Worm (Caenorhabditis elegans): ENCODE results near the gene nra-3.

nra-3 gene

ce11 chrX:9927993-9928392, 3.3 kb downstream of the nra-3 start:
- no peak for TF ChIP-seq unc-62 (GFP tag; optimal IDR thresholded peaks at IDR 0.05)

ce11 chrX:9924962-9925361, 6.3 kb downstream of the nra-3 start, which contains the start of gene ugt-23:
TSS of gene ugt-23 (minus strand) at chrX:9925173.
- no peak for TF ChIP-seq unc-62 (GFP tag; optimal IDR thresholded peaks at IDR 0.05)

ce11 chrX:9921257-9921656, 10.0 kb downstream of the nra-3 start, which contains the start of gene C17G1.2:
TSS of gene C17G1.2 (plus strand) at chrX:9921557.
- no peak for TF ChIP-seq unc-62 (GFP tag; optimal IDR thresholded peaks at IDR 0.05)

DNA sequence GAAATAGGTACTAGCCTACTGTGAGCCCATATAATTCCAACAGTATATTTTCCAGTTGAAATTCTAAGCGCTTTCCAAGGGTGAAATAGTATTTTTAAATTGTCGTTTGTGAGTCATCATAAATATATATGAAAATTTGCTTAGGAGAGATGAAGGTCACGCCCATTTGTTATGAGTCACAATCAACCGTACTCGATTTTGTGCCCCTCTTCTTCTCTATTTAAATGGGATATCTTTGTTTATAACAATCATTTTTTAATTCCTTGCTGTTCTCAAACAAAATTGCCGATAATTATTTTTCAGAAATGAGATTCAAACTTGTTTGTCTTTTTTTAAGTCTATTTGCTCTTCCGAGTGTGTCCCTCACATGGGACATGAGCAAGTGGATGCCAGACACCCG, 12.3 kb downstream of the nra-3 start, which contains the start of gene folr-1:
TSS of gene folr-1 (plus strand) at position 301 of the 400 bp plus-strand sequence.
- no peak for TF ChIP-seq unc-62 (GFP tag; optimal IDR thresholded peaks at IDR 0.05)

DNA sequence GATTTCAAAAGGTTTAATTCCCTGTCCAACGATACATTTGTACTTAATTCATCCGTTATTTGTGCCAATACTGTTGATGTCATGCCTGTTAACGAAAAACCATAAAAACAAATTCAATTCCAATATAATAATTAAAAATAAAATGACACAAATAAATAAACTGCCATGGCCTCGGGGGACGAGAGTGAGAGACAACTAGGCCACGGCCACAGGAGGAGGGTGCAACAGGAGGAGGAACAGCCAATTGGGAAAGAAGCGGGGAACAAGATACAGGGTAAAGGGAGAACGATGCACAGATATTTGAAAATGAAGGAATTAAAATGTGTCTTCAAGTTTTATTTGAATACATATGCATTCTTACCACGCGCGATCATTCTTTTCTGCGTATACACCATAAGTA, 13.9 kb downstream of the nra-3 start, which contains the start of gene F21G4.6:
TSS of gene F21G4.6 (minus strand) at position 87 of the 400 bp plus-strand sequence.
- TF ChIP-seq unc-62 (GFP tag; optimal IDR thresholded peaks at IDR 0.05): no peak

DNA sequence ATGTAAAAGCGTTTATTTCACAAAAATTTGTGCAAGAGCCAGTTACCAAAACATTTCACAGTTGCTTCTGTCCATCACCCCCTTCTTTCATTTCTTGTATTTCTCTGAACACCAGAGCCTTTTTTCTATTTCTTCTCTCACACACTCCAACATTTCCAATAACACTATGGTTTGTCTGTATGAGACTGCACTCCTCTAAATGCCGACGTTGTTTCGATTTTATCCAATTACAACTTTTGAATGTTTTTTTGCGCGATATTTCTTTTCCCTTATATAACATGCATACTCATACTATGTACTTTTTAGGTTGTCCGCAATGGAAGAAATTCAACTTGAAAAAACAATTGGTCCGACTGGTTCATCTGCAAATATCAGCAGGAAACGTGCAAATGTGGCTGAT, 25.4 kb downstream of the nra-3 start, which contains the start of gene F21G4.5:
TSS of gene F21G4.5 (plus strand) at position 301 of the 400 bp plus-strand sequence.
- TF ChIP-seq unc-62 (GFP tag; optimal IDR thresholded peaks at IDR 0.05): no peak

DNA sequence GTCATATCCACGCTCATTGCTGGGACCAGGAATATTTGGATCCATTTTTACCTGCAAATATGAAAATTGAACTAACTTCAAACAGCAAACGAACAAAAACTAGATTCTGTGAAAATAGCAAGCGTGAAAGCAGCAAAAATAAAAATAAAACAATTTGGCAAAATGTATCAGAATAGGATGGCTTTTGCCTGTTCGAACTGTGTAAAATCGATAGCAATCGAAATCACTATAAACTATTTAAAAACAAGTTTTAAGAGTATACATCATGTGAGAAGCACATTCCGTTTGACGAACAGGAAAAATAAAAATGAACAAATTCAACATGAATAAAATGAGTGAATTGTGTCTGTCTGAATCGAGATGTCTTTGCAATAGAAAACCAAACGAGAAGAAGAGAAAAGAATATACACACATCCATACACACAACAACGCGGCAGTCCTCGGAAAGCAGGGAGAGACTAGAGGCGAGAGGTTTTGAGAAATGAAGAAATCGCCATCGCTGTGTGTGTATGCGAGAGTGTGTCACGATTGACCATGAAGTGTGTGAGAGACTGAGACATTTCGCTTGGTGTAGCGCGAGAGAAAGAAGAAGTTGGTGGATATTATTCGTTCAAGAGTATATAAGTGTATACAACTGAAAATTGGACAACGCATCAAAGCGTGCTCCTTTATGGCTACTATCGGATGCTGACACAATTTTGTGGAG, 31.7 kb downstream of the nra-3 start, which contains the start of gene phf-34:
TSS of gene phf-34 (minus strand) at position 51 of the 706 bp plus-strand sequence.
- TF ChIP-seq unc-62 (GFP tag; optimal IDR thresholded peaks at IDR 0.05): no peak

DNA sequence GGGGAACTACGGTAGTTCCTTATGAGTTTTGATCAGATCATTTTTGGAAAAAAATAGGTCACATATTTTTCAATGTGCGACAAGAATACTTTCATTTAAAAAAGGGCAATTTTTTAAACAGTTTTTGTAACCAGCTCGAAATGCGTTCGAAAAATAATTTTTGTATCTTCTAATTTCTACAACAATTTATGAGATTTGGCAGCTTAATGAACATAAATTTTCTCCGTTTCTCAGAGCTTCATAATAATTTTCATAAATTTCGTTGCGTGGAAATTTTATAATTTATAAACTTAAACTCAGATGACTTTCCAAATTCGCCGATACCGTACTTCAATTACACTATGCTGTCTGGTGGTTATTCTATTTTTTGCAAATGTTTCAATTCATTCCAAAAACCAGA, 36.4 kb downstream of the nra-3 start, which contains the start of gene F21G4.3:
TSS of gene F21G4.3 (plus strand) at position 301 of the 400 bp plus-strand sequence.
- no peak for TF ChIP-seq unc-62 (GFP tag; optimal IDR thresholded peaks at IDR 0.05)

ce11 chrX:9893069-9893468, 38.2 kb downstream of the nra-3 start:
- TF ChIP-seq unc-62 (GFP tag; optimal IDR thresholded peaks at IDR 0.05): no peak

- no peak for TF ChIP-seq unc-62 (GFP tag; optimal IDR thresholded peaks at IDR 0.05)
Measured at ce11 chrX:9892323-9892722, 38.9 kb downstream of the nra-3 start, which contains the start of gene F21G4.1. TSS of gene F21G4.1 (minus strand) at chrX:9892328.

DNA sequence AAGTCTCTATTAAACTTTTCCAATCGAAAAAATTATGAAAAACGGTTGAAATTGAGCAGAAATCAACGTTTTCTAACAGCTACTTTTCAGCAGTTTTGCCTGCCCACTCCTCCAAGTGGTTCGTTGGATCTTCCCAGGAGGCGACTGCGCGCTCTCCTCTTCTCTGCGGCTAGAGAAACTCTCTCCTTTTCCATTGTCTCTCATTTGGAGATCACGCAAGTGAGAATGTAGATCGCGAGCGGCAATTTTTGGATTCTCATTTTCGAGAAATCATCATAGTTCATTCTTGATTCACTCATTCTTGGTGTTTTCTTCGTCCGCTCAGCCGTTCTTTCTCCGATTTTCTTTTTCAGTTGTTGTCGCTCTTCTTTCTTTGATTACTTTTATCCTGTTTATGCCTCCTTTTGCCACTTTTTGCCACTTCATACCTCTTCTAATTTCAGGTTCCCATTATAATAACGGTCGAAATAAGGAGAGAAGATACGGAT, 47.4 kb downstream of the nra-3 start, which contains the start of gene mrp-4:
TSS of gene mrp-4 (plus strand) at position 438 of the 488 bp plus-strand sequence.
- no peak for TF ChIP-seq unc-62 (GFP tag; optimal IDR thresholded peaks at IDR 0.05)

DNA sequence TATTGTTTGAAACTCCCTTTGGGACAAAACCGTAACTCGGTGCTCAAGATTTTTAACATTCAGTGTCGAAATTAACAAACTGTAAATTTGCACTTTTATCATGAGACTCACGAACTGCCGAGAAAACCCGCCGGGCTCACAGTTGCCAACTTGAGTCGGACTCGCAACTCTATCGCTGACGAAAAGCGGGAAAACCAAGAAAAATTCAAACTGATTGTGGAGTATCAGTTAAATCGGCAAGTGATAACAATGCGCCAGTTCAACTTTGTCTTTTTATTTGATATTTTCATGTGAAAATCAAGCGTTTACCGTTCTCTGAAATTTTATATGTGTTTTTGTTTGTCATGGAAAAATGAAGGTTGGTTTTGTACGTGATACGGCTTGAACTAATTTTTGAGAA, 48.7 kb downstream of the nra-3 start:
- no peak for TF ChIP-seq unc-62 (GFP tag; optimal IDR thresholded peaks at IDR 0.05)

DNA sequence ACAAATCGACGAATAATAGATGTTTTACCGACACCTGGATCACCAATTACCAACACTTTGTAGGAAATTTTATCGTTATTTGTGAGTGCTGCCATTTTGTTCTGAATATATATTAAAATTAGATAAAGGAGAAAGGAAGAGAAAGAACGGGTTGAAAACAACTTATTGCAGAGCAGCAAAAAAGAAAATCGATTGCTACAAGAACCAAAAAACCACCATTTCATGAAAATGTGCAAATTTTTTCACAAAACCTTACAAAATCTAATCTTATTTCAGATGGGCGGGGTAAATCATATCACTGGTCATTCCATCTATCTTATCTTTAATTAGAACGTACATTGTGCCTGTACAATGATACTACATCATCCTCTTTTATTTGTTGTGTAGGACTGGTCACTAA, 49.1 kb downstream of the nra-3 start, which contains the start of gene glo-1:
TSS of gene glo-1 (minus strand) at position 101 of the 400 bp plus-strand sequence.
- TF ChIP-seq unc-62 (GFP tag; optimal IDR thresholded peaks at IDR 0.05): no peak

- TF ChIP-seq unc-62 (GFP tag; optimal IDR thresholded peaks at IDR 0.05): no peak
Measured at ce11 chrX:9877117-9877516, 54.1 kb downstream of the nra-3 start, which contains the start of gene R07B1.9. TSS of gene R07B1.9 (plus strand) at chrX:9877417.
